Worm (Caenorhabditis elegans) whole organism, L3 larva: ENCODE results near the gene dyf-17.
A peak's percentile ranks its signal among the peaks of the same experiment; 100 is the strongest.

Source experiments
- R02D3.7 ChIP-seq: fragments of 150-350 bp; optimal IDR thresholded peaks from 2 replicates; lab custom pipeline; 2014; ENCODE audit warnings: missing biosample characterization, missing genetic modification characterization
- ZK546.5 ChIP-seq: sonication (generic microtip); optimal IDR thresholded peaks from 2 replicates; lab custom pipeline; 2017; ENCODE audit warnings: missing biosample characterization, missing genetic modification characterization
- ama-1 ChIP-seq: fragments of 150-350 bp; optimal IDR thresholded peaks from 2 replicates; lab custom pipeline; 2018
- ceh-28 ChIP-seq: fragments of 150-350 bp; optimal IDR thresholded peaks from 2 replicates; lab custom pipeline; 2014; ENCODE audit warnings: missing biosample characterization, missing genetic modification reagents, missing genetic modification characterization
- daf-12 ChIP-seq: fragments of 150-350 bp; optimal IDR thresholded peaks from 2 replicates; lab custom pipeline; 2014; ENCODE audit warnings: missing biosample characterization, missing genetic modification reagents, missing genetic modification characterization
- egl-27 ChIP-seq: sonication (generic microtip); optimal IDR thresholded peaks from 4 replicates; lab custom pipeline; 2017; ENCODE audit warnings: missing biosample characterization, missing genetic modification reagents, missing genetic modification characterization
- elt-1 ChIP-seq: fragments of 150-350 bp; optimal IDR thresholded peaks from 2 replicates; lab custom pipeline; 2014; ENCODE audit warnings: missing biosample characterization, missing genetic modification characterization
- elt-2 ChIP-seq: sonication (generic microtip); optimal IDR thresholded peaks from 2 replicates; lab custom pipeline; 2016; ENCODE audit warnings: missing genetic modification reagents, mild to moderate bottlenecking, missing genetic modification characterization, missing compliant biosample characterization
- elt-3 ChIP-seq, 3 experiments: fragments of 150-350 bp in 1 of 3; sonication (generic microtip) in 2 of 3; optimal IDR thresholded peaks; 2 replicates in 2 of 3; 4 replicates in 1 of 3; lab custom pipeline; 2014 to 2017; ENCODE audit warnings: missing biosample characterization in 3 of 3, missing genetic modification characterization in 3 of 3
- fkh-10 ChIP-seq: sonication (generic microtip); optimal IDR thresholded peaks from 2 replicates; lab custom pipeline; 2017; ENCODE audit warnings: missing biosample characterization, missing genetic modification reagents, missing genetic modification characterization
- fkh-2 ChIP-seq: fragments of 150-350 bp; optimal IDR thresholded peaks from 2 replicates; lab custom pipeline; 2014; ENCODE audit warnings: missing biosample characterization, missing genetic modification reagents, missing genetic modification characterization
- hmg-11 ChIP-seq: sonication (generic microtip); optimal IDR thresholded peaks from 2 replicates; lab custom pipeline; 2016; ENCODE audit warnings: missing genetic modification characterization, missing compliant biosample characterization
- jun-1 ChIP-seq: fragments of 150-350 bp; optimal IDR thresholded peaks from 2 replicates; lab custom pipeline; 2014; ENCODE audit warnings: missing biosample characterization, missing genetic modification reagents, missing genetic modification characterization
- lin-15B ChIP-seq: fragments of 150-350 bp; optimal IDR thresholded peaks from 2 replicates; lab custom pipeline; 2014; ENCODE audit warnings: missing biosample characterization, missing genetic modification characterization
- lin-39 ChIP-seq: fragments of 150-350 bp; optimal IDR thresholded peaks from 2 replicates; lab custom pipeline; 2018; ENCODE audit warnings: missing biosample characterization, missing genetic modification reagents, missing genetic modification characterization
- mdl-1 ChIP-seq: fragments of 150-350 bp; optimal IDR thresholded peaks from 2 replicates; lab custom pipeline; 2014; ENCODE audit warnings: missing biosample characterization, missing genetic modification characterization
- nfya-1 ChIP-seq: sonication (generic microtip); optimal IDR thresholded peaks from 2 replicates; lab custom pipeline; 2017; ENCODE audit warnings: missing genetic modification characterization, mild to moderate bottlenecking, missing compliant biosample characterization, antibody characterized with exemption, moderate library complexity; ENCODE audit not compliant: insufficient read depth
- nhr-11 ChIP-seq: fragments of 150-350 bp; optimal IDR thresholded peaks from 2 replicates; lab custom pipeline; 2014; ENCODE audit warnings: missing biosample characterization, missing genetic modification characterization
- nhr-12 ChIP-seq: fragments of 150-350 bp; optimal IDR thresholded peaks from 2 replicates; lab custom pipeline; 2014; ENCODE audit warnings: missing biosample characterization, missing genetic modification characterization
- nhr-23 ChIP-seq: fragments of 150-350 bp; optimal IDR thresholded peaks from 2 replicates; lab custom pipeline; 2014; ENCODE audit warnings: missing biosample characterization, missing genetic modification reagents, missing genetic modification characterization
- nhr-237 ChIP-seq: fragments of 150-350 bp; optimal IDR thresholded peaks from 2 replicates; lab custom pipeline; 2014; ENCODE audit warnings: missing biosample characterization, missing genetic modification characterization
- nhr-25 ChIP-seq: sonication (generic microtip); optimal IDR thresholded peaks from 2 replicates; lab custom pipeline; 2017; ENCODE audit warnings: missing biosample characterization, missing genetic modification characterization
- nhr-28 ChIP-seq: fragments of 150-350 bp; optimal IDR thresholded peaks from 2 replicates; lab custom pipeline; 2014; ENCODE audit warnings: missing biosample characterization, missing genetic modification characterization
- nhr-43 ChIP-seq: sonication (generic microtip); optimal IDR thresholded peaks from 2 replicates; lab custom pipeline; 2016; ENCODE audit warnings: mild to moderate bottlenecking, missing genetic modification characterization, missing compliant biosample characterization; ENCODE audit not compliant: poor library complexity, severe bottlenecking
- nhr-76 ChIP-seq: fragments of 150-350 bp; sonication (generic microtip); optimal IDR thresholded peaks from 5 replicates; lab custom pipeline; 2014; ENCODE audit warnings: missing biosample characterization, missing genetic modification characterization
- nhr-77 ChIP-seq: fragments of 150-350 bp; optimal IDR thresholded peaks from 2 replicates; lab custom pipeline; 2014; ENCODE audit warnings: missing biosample characterization, missing genetic modification characterization
- pha-4 ChIP-seq: fragments of 150-350 bp; optimal IDR thresholded peaks from 2 replicates; lab custom pipeline; 2014; ENCODE audit warnings: missing biosample characterization, missing genetic modification reagents, missing genetic modification characterization
- skn-1 ChIP-seq: fragments of 150-350 bp; optimal IDR thresholded peaks from 2 replicates; lab custom pipeline; 2014; ENCODE audit warnings: missing biosample characterization, missing genetic modification characterization
- tbx-2 ChIP-seq: sonication (generic microtip); optimal IDR thresholded peaks from 2 replicates; lab custom pipeline; 2016; ENCODE audit warnings: mild to moderate bottlenecking, missing genetic modification characterization, missing compliant biosample characterization
- unc-39 ChIP-seq: sonication (generic microtip); optimal IDR thresholded peaks from 4 replicates; lab custom pipeline; 2017; ENCODE audit warnings: missing biosample characterization, missing genetic modification characterization
- zag-1 ChIP-seq: fragments of 150-350 bp; optimal IDR thresholded peaks from 2 replicates; lab custom pipeline; 2014; ENCODE audit warnings: missing biosample characterization, missing genetic modification characterization
- ztf-4 ChIP-seq: fragments of 150-350 bp; optimal IDR thresholded peaks from 2 replicates; lab custom pipeline; 2014; ENCODE audit warnings: missing biosample characterization, missing genetic modification characterization

The dyf-17 gene

DNA sequence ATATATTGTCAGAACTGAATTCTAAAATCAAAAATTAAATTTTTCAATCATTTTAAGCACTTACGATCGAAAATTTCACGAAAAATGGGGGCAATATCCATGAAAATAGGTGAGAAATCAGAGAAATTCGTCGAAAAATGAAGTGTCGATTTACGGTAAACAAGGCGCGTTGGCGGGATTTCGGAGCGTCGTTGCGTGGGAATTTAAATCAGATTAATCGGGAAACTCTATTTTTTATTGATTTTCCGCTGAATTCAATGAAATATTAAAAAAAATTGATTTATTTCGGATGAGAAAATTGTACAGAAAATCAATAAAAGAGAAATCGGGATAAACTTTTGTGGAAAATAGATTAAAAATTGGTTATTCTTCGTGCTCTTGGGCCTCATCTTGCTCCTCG, 8.1 kb upstream of the dyf-17 start, which contains the start of gene Y39B6A.13 (continued):
- TF ChIP-seq elt-2 (tag; lab: Kevin White, UChicago), result no peak
- TF ChIP-seq ceh-28, result peak; percentile 74

DNA sequence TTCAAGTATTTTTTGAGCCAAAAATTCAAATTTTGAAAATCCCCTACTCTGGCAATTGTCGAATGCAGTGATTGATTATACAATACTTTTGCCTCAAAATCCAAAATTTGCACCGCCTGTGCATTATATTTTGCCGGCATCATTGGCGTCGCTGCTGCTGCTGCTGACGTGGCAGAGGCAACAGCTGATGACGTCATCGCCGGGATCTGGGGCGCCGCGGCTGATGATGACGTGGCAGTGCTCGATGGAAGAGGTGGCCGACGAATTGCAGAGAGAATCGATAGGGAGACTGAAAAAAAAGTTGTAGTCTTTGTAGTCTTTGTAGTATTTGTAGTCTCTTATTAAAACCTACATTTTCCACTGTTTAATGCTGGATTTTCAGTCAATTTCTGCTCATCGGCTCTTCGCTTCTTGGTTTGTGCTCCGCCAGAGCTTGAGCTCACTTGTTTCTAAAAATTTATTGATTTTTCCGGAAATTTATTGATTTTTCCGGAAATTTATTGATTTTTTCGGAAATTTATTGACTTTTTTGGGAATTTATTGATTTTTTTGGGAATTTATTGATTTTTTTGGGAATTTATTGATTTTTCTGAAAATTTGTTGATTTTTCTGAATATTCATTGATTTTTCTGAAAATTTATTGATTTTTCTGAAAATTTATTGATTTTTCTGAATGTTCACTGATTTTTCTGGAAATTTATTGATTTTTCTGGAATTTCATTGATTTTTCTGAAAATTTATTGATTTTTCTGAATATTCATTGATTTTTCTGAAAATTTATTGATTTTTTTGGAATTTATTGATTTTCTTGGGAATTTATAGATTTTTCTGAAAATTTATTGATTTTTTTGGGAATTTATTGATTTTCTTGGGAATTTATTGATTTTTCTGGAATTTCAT, 6.3 kb upstream of the dyf-17 start:
- TF ChIP-seq ama-1 (lab: Kevin White, UChicago) (no peak), ceh-28 (peak; percentile 83)
- TF ChIP-seq, all 47 proteins: peak for 1

ce11 chrV:19124586-19124985, 2.7 kb upstream of the dyf-17 start, which contains the start of gene bed-1:
TSS of gene bed-1 (minus strand) at chrV:19124922.
- TF ChIP-seq tbx-2, result no peak
- no peak for TF ChIP-seq nhr-23 (tag; lab: Kevin White, UChicago)
- no peak for TF ChIP-seq ztf-4 (tag; lab: Kevin White, UChicago)
- no peak for TF ChIP-seq pha-4
- no peak for TF ChIP-seq daf-12 (tag; lab: Kevin White, UChicago)
- TF ChIP-seq nhr-11 (tag; lab: Kevin White, UChicago), result no peak
- TF ChIP-seq ama-1 (lab: Kevin White, UChicago), result no peak
- no peak for TF ChIP-seq egl-27 (tag; lab: Kevin White, UChicago)
- no peak for TF ChIP-seq nhr-28 (tag; lab: Kevin White, UChicago)
- TF ChIP-seq nhr-43 (tag; lab: Kevin White, UChicago), result no peak
- TF ChIP-seq elt-3 (tag; optimal IDR thresholded peaks at IDR 0.05; lab: Kevin White, UChicago), result no peak
- no peak for TF ChIP-seq ZK546.5 (tag; lab: Kevin White, UChicago)
- no peak for TF ChIP-seq nhr-76 (tag; lab: Kevin White, UChicago)
- TF ChIP-seq hmg-11 (tag; lab: Kevin White, UChicago), result no peak
- TF ChIP-seq elt-2 (tag; lab: Kevin White, UChicago), result no peak
- no peak for TF ChIP-seq lin-15B (tag; lab: Kevin White, UChicago)
- TF ChIP-seq nhr-77, result no peak

- TF ChIP-seq pha-4 (no peak), unc-39 (tag; lab: Kevin White, UChicago) (no peak), ZK546.5 (tag; lab: Kevin White, UChicago) (no peak), fkh-10 (GFP tag; lab: Kevin White, UChicago) (no peak), elt-3 (tag; optimal IDR thresholded peaks at IDR 0.05; lab: Kevin White, UChicago) (no peak), lin-15B (tag; lab: Kevin White, UChicago) (no peak), elt-1 (tag; lab: Kevin White, UChicago) (no peak), zag-1 (no peak)
Measured at ce11 chrV:19125253-19125652, 2.1 kb upstream of the dyf-17 start.

DNA sequence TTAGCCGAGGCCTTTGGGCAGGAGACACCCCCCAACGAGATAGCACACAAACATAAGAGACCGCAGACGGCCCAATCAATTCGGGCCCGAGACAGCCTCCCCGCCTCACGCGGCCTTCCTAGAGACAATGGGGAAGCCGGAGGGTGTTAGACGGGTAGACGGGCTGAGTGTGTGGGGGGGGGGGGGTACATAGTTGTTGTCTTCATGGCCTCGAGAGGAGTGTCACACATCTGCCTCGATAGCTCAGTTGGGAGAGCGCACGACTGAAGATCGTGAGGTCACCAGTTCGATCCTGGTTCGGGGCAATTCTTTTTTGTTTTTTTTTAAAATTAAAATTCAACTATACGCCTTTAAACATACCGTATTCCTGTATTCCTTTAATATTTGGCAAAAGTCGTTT, 1.5 kb upstream of the dyf-17 start:
- TF ChIP-seq nhr-28 (tag; lab: Kevin White, UChicago) (no peak), unc-39 (tag; lab: Kevin White, UChicago) (no peak), R02D3.7 (tag; lab: Kevin White, UChicago) (no peak), fkh-2 (tag; lab: Kevin White, UChicago) (no peak), nhr-12 (no peak), skn-1 (tag; lab: Kevin White, UChicago) (peak; percentile 23), pha-4 (peak; percentile 13), elt-2 (tag; lab: Kevin White, UChicago) (peak; percentile 31), lin-39 (tag; lab: Kevin White, UChicago) (peak; percentile 87), egl-27 (tag; lab: Kevin White, UChicago) (no peak), elt-3 (tag; optimal IDR thresholded peaks at IDR 0.05; lab: Kevin White, UChicago) (no peak), nfya-1 (peak; percentile 63), hmg-11 (tag; lab: Kevin White, UChicago) (peak; percentile 95), ceh-28 (peak; percentile 69), nhr-237 (tag; lab: Kevin White, UChicago) (no peak), jun-1 (tag; lab: Kevin White, UChicago) (no peak), mdl-1 (tag; lab: Kevin White, UChicago) (no peak), nhr-25 (tag; lab: Kevin White, UChicago) (no peak), tbx-2 (peak; percentile 20), zag-1 (no peak)
- TF ChIP-seq, all 47 proteins: peak for 8
